Fruit fly (Drosophila melanogaster): Measurements from ENCODE around the gene SAK.

Gene SAK

dm6 chr3L:21496865-21497634 lies 18.6 kb downstream of the SAK start, which contains the start of gene Hr78 (continued):
- TF ChIP-seq CG3995 (GFP tag; optimal IDR thresholded peaks at IDR 0.05) (peak; percentile 70), CG17361 (GFP tag; IDR thresholded peaks at IDR 0.05) (peak; percentile 89), btn (GFP tag; optimal IDR thresholded peaks at IDR 0.05) (no peak), CG10209 (GFP tag; optimal IDR thresholded peaks at IDR 0.05) (peak; percentile 88), fu2 (GFP tag; optimal IDR thresholded peaks at IDR 0.05) (no peak), Deaf1 (tag; optimal IDR thresholded peaks at IDR 0.05) (peak; percentile 69), ara (GFP tag; IDR thresholded peaks at IDR 0.05) (peak; percentile 55), wdn (GFP tag; IDR thresholded peaks at IDR 0.05) (no peak), CG9215 (GFP tag; IDR thresholded peaks at IDR 0.05) (peak; percentile 28; the same call in 1 of the 2 replicates), Neu2 (GFP tag; optimal IDR thresholded peaks at IDR 0.05; ENCODE audit: borderline replicate concordance) (no peak), Max (GFP tag; optimal IDR thresholded peaks at IDR 0.05) (peak; percentile 10), Side (GFP tag; optimal IDR thresholded peaks at IDR 0.05) (peak; percentile 8), CG8388 (GFP tag; optimal IDR thresholded peaks at IDR 0.05) (peak; percentile 99), cato (GFP tag; optimal IDR thresholded peaks at IDR 0.05; ENCODE audit: borderline replicate concordance) (peak; percentile 17), CG4707 (GFP tag; optimal IDR thresholded peaks at IDR 0.05) (peak; percentile 44), CG13424 (tag; optimal IDR thresholded peaks at IDR 0.05) (peak; percentile 86), kay (GFP tag; optimal IDR thresholded peaks at IDR 0.05) (peak; percentile 3), dysf (GFP tag; IDR thresholded peaks at IDR 0.05) (peak; percentile 80), Lim3 (GFP tag; IDR thresholded peaks at IDR 0.05) (peak; percentile 28; the same call in 1 of the 2 replicates), Rfx (GFP tag; IDR thresholded peaks at IDR 0.05) (peak; percentile 72), Doc2 (GFP tag; IDR thresholded peaks at IDR 0.05) (no peak), CG31224 (GFP tag; IDR thresholded peaks at IDR 0.05) (peak; percentile 45), CG13123 (GFP tag; optimal IDR thresholded peaks at IDR 0.05) (peak; percentile 19), CG3407 (GFP tag; optimal IDR thresholded peaks at IDR 0.05) (peak; percentile 54), CG4730 (GFP tag; IDR thresholded peaks at IDR 0.05) (no peak), Blimp-1 (GFP tag; optimal IDR thresholded peaks at IDR 0.05) (peak; percentile 76), Fer3 (tag; optimal IDR thresholded peaks at IDR 0.05) (peak; percentile 78), CG10321 (GFP tag; IDR thresholded peaks at IDR 0.05) (peak; percentile 64), CG3838 (GFP tag; optimal IDR thresholded peaks at IDR 0.05) (peak; percentile 19), psq (GFP tag; optimal IDR thresholded peaks at IDR 0.05) (peak; percentile 32), CG2889 (GFP tag; IDR thresholded peaks at IDR 0.05) (0 out of 3 replicates have a peak, but pooled peaks have one; percentile 22), CG7786 (GFP tag; optimal IDR thresholded peaks at IDR 0.05) (peak; percentile 25), CG30431 (GFP tag; optimal IDR thresholded peaks at IDR 0.05) (peak; percentile 63), CG9797 (GFP tag; optimal IDR thresholded peaks at IDR 0.05) (peak; percentile 88), otp (GFP tag; IDR thresholded peaks at IDR 0.05) (peak; percentile 46; the same call in 1 of the 3 replicates), CG6272 (GFP tag; IDR thresholded peaks at IDR 0.05) (no peak), CG1024 (GFP tag; IDR thresholded peaks at IDR 0.05) (peak; percentile 38; the same call in 1 of the 2 replicates), gcm2 (GFP tag; optimal IDR thresholded peaks at IDR 0.05) (no peak), CG5245 (GFP tag; optimal IDR thresholded peaks at IDR 0.05) (peak; percentile 31), CG12299 (tag; optimal IDR thresholded peaks at IDR 0.05) (peak; percentile 71), CG6813 (GFP tag; optimal IDR thresholded peaks at IDR 0.05) (peak; percentile 85), Trl (optimal IDR thresholded peaks at IDR 0.05) (no peak), Trl (GFP tag; optimal IDR thresholded peaks at IDR 0.05) (no peak), Poxn (GFP tag; IDR thresholded peaks at IDR 0.05) (no peak), grau (tag; optimal IDR thresholded peaks at IDR 0.05) (peak; percentile 85), CG8281 (tag; optimal IDR thresholded peaks at IDR 0.05) (peak; percentile 62), Pdp1 (GFP tag; optimal IDR thresholded peaks at IDR 0.05) (peak in 1 of 2 experiments; percentile 20), bsh (GFP tag; optimal IDR thresholded peaks at IDR 0.05) (peak; percentile 80 to 81), CG15601 (tag; optimal IDR thresholded peaks at IDR 0.05) (peak; percentile 74), Awh (GFP tag; IDR thresholded peaks at IDR 0.05) (peak; percentile 56; the same call in 1 of the 2 replicates)

All from whole organism, embryonic.